Fruit fly (Drosophila melanogaster) whole organism: Measurements from ENCODE around the gene CG8036.

ENCODE experiments used
- CG8478 ChIP-seq: fragments of >200 bp; optimal IDR thresholded peaks from 2 replicates; lab custom pipeline; 2018; ENCODE audit warnings: inconsistent platforms
- Dll ChIP-seq: fragments of >200 bp; optimal IDR thresholded peaks from 2 replicates; lab custom pipeline; 2017
- EcR ChIP-seq, 2 experiments: fragments of >200 bp; optimal IDR thresholded peaks; 2 replicates each; lab custom pipeline; 2017; ENCODE audit warnings: missing biosample characterization in 2 of 2, missing genetic modification characterization in 2 of 2, missing genetic modification reagents in 2 of 2
- psq ChIP-seq: fragments of >200 bp; optimal IDR thresholded peaks from 2 replicates; lab custom pipeline; 2017

DNA sequence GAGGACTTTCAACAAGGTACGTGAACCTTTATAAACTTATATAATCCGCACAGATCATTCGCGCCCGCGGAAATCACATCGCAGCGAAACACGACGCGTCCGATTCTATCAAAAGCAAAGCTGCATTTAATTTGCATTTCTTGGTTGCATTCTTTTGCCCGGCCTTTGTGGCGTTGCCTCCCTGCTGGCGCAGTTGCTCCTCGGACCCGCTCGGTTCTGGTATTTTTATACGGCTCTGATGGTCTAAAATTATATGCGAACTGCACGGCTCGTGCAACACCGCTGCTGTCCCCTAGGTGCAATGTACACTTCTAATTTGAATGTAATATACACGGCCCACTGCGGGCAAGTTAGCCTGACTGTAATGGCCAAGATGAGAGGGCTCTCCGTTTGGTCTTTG, 50.7 kb downstream of the CG8036 start, which contains the start of gene Cks85A:
- TF ChIP-seq EcR (GFP tag; optimal IDR thresholded peaks at IDR 0.05; lab: Kevin White, UChicago) = no peak
- TF ChIP-seq CG8478 = no peak
- no peak for TF ChIP-seq psq (lab: Kevin White, UChicago)
- TF ChIP-seq Dll (lab: Kevin White, UChicago) = no peak
